Worm (Caenorhabditis elegans) whole organism, early embryonic: ENCODE results near the gene fbxa-163.

Experiments
- F13C5.2 ChIP-seq: sonication (generic microtip); optimal IDR thresholded peaks from 2 replicates; lab custom pipeline; 2017; ENCODE audit warnings: mild to moderate bottlenecking, missing genetic modification characterization, inconsistent platforms, missing compliant biosample characterization
- ama-1 ChIP-seq: fragments of 150-350 bp; optimal IDR thresholded peaks from 2 replicates; lab custom pipeline; 2014
- ceh-36 ChIP-seq: sonication (generic microtip); optimal IDR thresholded peaks from 2 replicates; lab custom pipeline; 2016; ENCODE audit warnings: missing genetic modification characterization, inconsistent platforms, missing compliant biosample characterization
- hmg-4 ChIP-seq: fragments of 200-800 bp; sonication (Bioruptor generic); optimal IDR thresholded peaks from 2 replicates; lab custom pipeline; 2018; ENCODE audit warnings: mild to moderate bottlenecking, missing genetic modification characterization, missing compliant biosample characterization
- pes-1 ChIP-seq: fragments of 200-800 bp; sonication (Bioruptor generic); IDR thresholded peaks from 2 replicates; pipeline ENCODE4 v1.3.6; 2022; ENCODE audit warnings: missing genetic modification reagents, missing genetic modification characterization, missing compliant biosample characterization
- scrt-1 ChIP-seq: fragments of 200-800 bp; sonication (Bioruptor generic); IDR thresholded peaks from 2 replicates; pipeline ENCODE4 v1.3.6; 2022; ENCODE audit warnings: missing genetic modification characterization, missing compliant biosample characterization
- tbx-11 ChIP-seq: fragments of 200-800 bp; sonication (Bioruptor generic); IDR thresholded peaks from 2 replicates; pipeline ENCODE4 v1.3.6; 2022; ENCODE audit warnings: missing genetic modification characterization, missing compliant biosample characterization

- TF ChIP-seq ceh-36 (tag; lab: Kevin White, UChicago) (no peak), ama-1 (lab: Kevin White, UChicago) (no peak), scrt-1 (GFP tag; lab: Robert Waterston, UW) (no peak), pes-1 (no peak), F13C5.2 (tag; lab: Kevin White, UChicago) (no peak), tbx-11 (GFP tag; lab: Robert Waterston, UW) (no peak), hmg-4 (no peak)
Observed at ce11 chrII:1624572-1624971, 14.0 kb upstream of the fbxa-163 start, which contains the start of gene fbxa-160.
